Fruit fly (Drosophila melanogaster) whole organism, embryonic: Measurements from ENCODE around the gene CG43293.

Experiments used
- CG10321 ChIP-seq: fragments of 200-800 bp; sonication (Bioruptor generic); IDR thresholded peaks from 2 replicates; pipeline ENCODE4 v1.3.6; 2022; ENCODE audit warnings: missing biosample characterization, missing genetic modification characterization
- CG10462 ChIP-seq: fragments of 200-800 bp; sonication (Bioruptor generic); optimal IDR thresholded peaks from 2 replicates; lab custom pipeline; 2016; ENCODE audit warnings: missing biosample characterization, missing genetic modification characterization
- CG12236 ChIP-seq: fragments of 200-800 bp; sonication (Bioruptor generic); optimal IDR thresholded peaks from 2 replicates; lab custom pipeline; 2016; ENCODE audit warnings: missing biosample characterization, missing genetic modification characterization
- CG12299 ChIP-seq: fragments of 200-800 bp; sonication (Bioruptor generic); optimal IDR thresholded peaks from 2 replicates; lab custom pipeline; 2018; ENCODE audit warnings: missing biosample characterization, mild to moderate bottlenecking, missing genetic modification characterization
- CG12744 ChIP-seq: fragments of 200-800 bp; sonication (Bioruptor generic); optimal IDR thresholded peaks from 2 replicates; lab custom pipeline; 2016; ENCODE audit warnings: missing biosample characterization, missing genetic modification characterization
- CG13296 ChIP-seq: fragments of 200-800 bp; sonication (Bioruptor generic); optimal IDR thresholded peaks from 3 replicates; lab custom pipeline; 2018; ENCODE audit warnings: missing biosample characterization, mild to moderate bottlenecking, missing genetic modification characterization
- CG13424 ChIP-seq: fragments of 200-800 bp; sonication (Bioruptor generic); optimal IDR thresholded peaks from 2 replicates; lab custom pipeline; 2019; ENCODE audit warnings: missing biosample characterization, mild to moderate bottlenecking, missing genetic modification characterization, moderate library complexity
- CG14050 ChIP-seq: fragments of 200-800 bp; sonication (Bioruptor generic); IDR thresholded peaks from 3 replicates; pipeline ENCODE4 v1.3.6; 2022; ENCODE audit warnings: missing biosample characterization, missing genetic modification characterization
- CG15696 ChIP-seq: fragments of 200-800 bp; sonication (Bioruptor generic); optimal IDR thresholded peaks from 2 replicates; lab custom pipeline; 2019; ENCODE audit warnings: missing biosample characterization, mild to moderate bottlenecking, missing genetic modification characterization, moderate library complexity
- CG1602 ChIP-seq: fragments of 200-800 bp; sonication (Bioruptor generic); optimal IDR thresholded peaks from 3 replicates; lab custom pipeline; 2016; ENCODE audit warnings: missing biosample characterization, missing genetic modification characterization
- CG18599 ChIP-seq: fragments of 200-800 bp; sonication (Bioruptor generic); optimal IDR thresholded peaks from 3 replicates; lab custom pipeline; 2017; ENCODE audit warnings: missing biosample characterization, missing genetic modification characterization, mild to moderate bottlenecking, moderate library complexity, missing genetic modification reagents
- CG2116 ChIP-seq: fragments of 200-800 bp; sonication (Bioruptor generic); optimal IDR thresholded peaks from 3 replicates; lab custom pipeline; 2018; ENCODE audit warnings: missing biosample characterization, mild to moderate bottlenecking, missing genetic modification characterization
- CG2120 ChIP-seq: fragments of 200-800 bp; sonication (Bioruptor generic); optimal IDR thresholded peaks from 3 replicates; lab custom pipeline; 2016; ENCODE audit warnings: missing biosample characterization, missing genetic modification characterization
- CG3281 ChIP-seq: fragments of 200-800 bp; sonication (Bioruptor generic); optimal IDR thresholded peaks from 3 replicates; lab custom pipeline; 2017; ENCODE audit warnings: missing biosample characterization, mild to moderate bottlenecking, missing genetic modification characterization
- CG3407 ChIP-seq: fragments of 200-800 bp; sonication (Bioruptor generic); optimal IDR thresholded peaks from 2 replicates; lab custom pipeline; 2018; ENCODE audit warnings: missing biosample characterization, mild to moderate bottlenecking, missing genetic modification characterization
- CG42726 ChIP-seq: fragments of 200-800 bp; sonication (Bioruptor generic); IDR thresholded peaks from 2 replicates; pipeline ENCODE4 v1.3.6; 2022; ENCODE audit warnings: missing biosample characterization, missing genetic modification characterization; ENCODE audit not compliant: partially characterized antibody
- CG6813 ChIP-seq: fragments of 200-800 bp; sonication (Bioruptor generic); optimal IDR thresholded peaks from 2 replicates; lab custom pipeline; 2017; ENCODE audit warnings: missing biosample characterization, missing genetic modification characterization, mild to moderate bottlenecking, moderate library complexity, missing genetic modification reagents
- CG8388 ChIP-seq: fragments of 200-800 bp; sonication (Bioruptor generic); optimal IDR thresholded peaks from 2 replicates; lab custom pipeline; 2019; ENCODE audit warnings: missing biosample characterization, mild to moderate bottlenecking, missing genetic modification characterization, moderate library complexity
- CG9609 ChIP-seq: fragments of 200-800 bp; sonication (Bioruptor generic); optimal IDR thresholded peaks from 3 replicates; lab custom pipeline; 2016; ENCODE audit warnings: missing biosample characterization, missing genetic modification characterization
- Fer2 ChIP-seq: fragments of 200-800 bp; sonication (Bioruptor generic); optimal IDR thresholded peaks from 2 replicates; lab custom pipeline; 2018; ENCODE audit warnings: missing biosample characterization, mild to moderate bottlenecking, missing genetic modification characterization, moderate library complexity
- GATAe ChIP-seq: fragments of 200-800 bp; sonication (Bioruptor generic); conservative IDR thresholded peaks from 2 replicates; pipeline ENCODE4 v1.3.6; 2022; ENCODE audit warnings: missing biosample characterization, missing genetic modification characterization
- Gug ChIP-seq: fragments of 200-800 bp; sonication (Bioruptor generic); IDR thresholded peaks from 4 replicates; pipeline ENCODE4 v1.3.6; 2022; ENCODE audit warnings: missing biosample characterization, missing genetic modification characterization
- Hmr ChIP-seq: fragments of 200-800 bp; sonication (Bioruptor generic); optimal IDR thresholded peaks from 3 replicates; lab custom pipeline; 2017; ENCODE audit warnings: mild to moderate bottlenecking, missing biosample characterization, missing genetic modification reagents, missing genetic modification characterization
- Hr39 ChIP-seq: fragments of >200 bp; optimal IDR thresholded peaks from 2 replicates; lab custom pipeline; 2017
- Mes4 ChIP-seq: fragments of 200-800 bp; sonication (Bioruptor generic); optimal IDR thresholded peaks from 2 replicates; lab custom pipeline; 2016; ENCODE audit warnings: missing biosample characterization, missing genetic modification characterization
- Oaz ChIP-seq: fragments of 200-800 bp; sonication (Bioruptor generic); IDR thresholded peaks from 2 replicates; pipeline ENCODE4 v1.3.6; 2022; ENCODE audit warnings: missing biosample characterization, missing genetic modification characterization
- Sry-β ChIP-seq: fragments of 200-800 bp; sonication (Bioruptor generic); optimal IDR thresholded peaks from 2 replicates; lab custom pipeline; 2018; ENCODE audit warnings: missing biosample characterization, mild to moderate bottlenecking, missing genetic modification characterization, moderate library complexity
- Ssrp ChIP-seq: fragments of 200-800 bp; sonication (Bioruptor generic); optimal IDR thresholded peaks from 2 replicates; lab custom pipeline; 2018; ENCODE audit warnings: missing biosample characterization, mild to moderate bottlenecking, missing genetic modification characterization, moderate library complexity
- ab ChIP-seq: fragments of 200-800 bp; sonication (Bioruptor generic); optimal IDR thresholded peaks from 2 replicates; lab custom pipeline; 2016; ENCODE audit warnings: missing biosample characterization, missing genetic modification characterization
- bab2 ChIP-seq: fragments of 200-800 bp; sonication (Bioruptor generic); optimal IDR thresholded peaks from 2 replicates; lab custom pipeline; 2016; ENCODE audit warnings: missing biosample characterization, missing genetic modification characterization
- bcd ChIP-seq: fragments of 200-800 bp; sonication (Bioruptor generic); optimal IDR thresholded peaks from 2 replicates; lab custom pipeline; 2017; ENCODE audit warnings: missing biosample characterization, mild to moderate bottlenecking, missing genetic modification characterization
- bowl ChIP-seq: fragments of 200-800 bp; sonication (Bioruptor generic); IDR thresholded peaks from 2 replicates; pipeline ENCODE4 v1.3.6; 2022; ENCODE audit warnings: missing biosample characterization, missing genetic modification characterization
- br ChIP-seq: fragments of >200 bp; optimal IDR thresholded peaks from 2 replicates; lab custom pipeline; 2017
- btn ChIP-seq: fragments of 200-800 bp; sonication (Bioruptor generic); optimal IDR thresholded peaks from 2 replicates; lab custom pipeline; 2016; ENCODE audit warnings: missing biosample characterization, missing genetic modification characterization
- exex ChIP-seq: fragments of 200-800 bp; sonication (Bioruptor generic); optimal IDR thresholded peaks from 4 replicates; lab custom pipeline; 2018; ENCODE audit warnings: missing biosample characterization, mild to moderate bottlenecking, missing genetic modification characterization, moderate library complexity
- fd3F ChIP-seq: fragments of 200-800 bp; sonication (Bioruptor generic); optimal IDR thresholded peaks from 2 replicates; lab custom pipeline; 2018; ENCODE audit warnings: missing biosample characterization, mild to moderate bottlenecking, missing genetic modification characterization, moderate library complexity
- gcm2 ChIP-seq: fragments of 200-800 bp; sonication (Bioruptor generic); optimal IDR thresholded peaks from 2 replicates; lab custom pipeline; 2016; ENCODE audit warnings: missing biosample characterization, missing genetic modification characterization
- grn ChIP-seq: fragments of 200-800 bp; sonication (Bioruptor generic); optimal IDR thresholded peaks from 3 replicates; lab custom pipeline; 2017; ENCODE audit warnings: missing biosample characterization, missing genetic modification characterization
- jumu ChIP-seq: fragments of 200-800 bp; sonication (Bioruptor generic); optimal IDR thresholded peaks from 3 replicates; lab custom pipeline; 2016; ENCODE audit warnings: missing biosample characterization, missing genetic modification characterization
- kay ChIP-seq: fragments of 200-800 bp; sonication (Bioruptor generic); optimal IDR thresholded peaks from 2 replicates; lab custom pipeline; 2016; ENCODE audit warnings: missing biosample characterization, missing genetic modification characterization
- lilli ChIP-seq: fragments of 200-800 bp; sonication (Bioruptor generic); optimal IDR thresholded peaks from 3 replicates; lab custom pipeline; 2016; ENCODE audit warnings: missing biosample characterization, missing genetic modification characterization
- otp ChIP-seq: fragments of 200-800 bp; sonication (Bioruptor generic); IDR thresholded peaks from 3 replicates; pipeline ENCODE4, ENCODE4 v1.3.6; 2022; ENCODE audit warnings: missing biosample characterization, missing genetic modification characterization
- pb ChIP-seq: fragments of 200-800 bp; sonication (Bioruptor generic); optimal IDR thresholded peaks from 3 replicates; lab custom pipeline; 2016; ENCODE audit warnings: missing biosample characterization, missing genetic modification characterization
- prd ChIP-seq, 3 experiments: fragments of >200 bp in 2 of 3; fragments of 200-800 bp in 1 of 3; sonication (Bioruptor generic) in 1 of 3; optimal IDR thresholded peaks in 2 of 3; IDR thresholded peaks in 1 of 3; 2 replicates in 2 of 3; 3 replicates in 1 of 3; pipeline versions ENCODE4 v1.3.6 to Lab custom; 2017 to 2022; ENCODE audit warnings: missing biosample characterization in 1 of 3, missing genetic modification characterization in 1 of 3
- repo ChIP-seq: fragments of 200-800 bp; sonication (Bioruptor generic); optimal IDR thresholded peaks from 2 replicates; lab custom pipeline; 2016; ENCODE audit warnings: missing biosample characterization, missing genetic modification characterization
- rib ChIP-seq: fragments of 200-800 bp; sonication (Bioruptor generic); IDR thresholded peaks from 2 replicates; pipeline ENCODE4 v1.3.6; 2022; ENCODE audit warnings: missing biosample characterization, missing genetic modification characterization
- stwl ChIP-seq: fragments of 200-800 bp; sonication (Bioruptor generic); optimal IDR thresholded peaks from 3 replicates; lab custom pipeline; 2018; ENCODE audit warnings: missing biosample characterization, mild to moderate bottlenecking, missing genetic modification characterization, moderate library complexity
- tx ChIP-seq: fragments of 200-800 bp; sonication (Bioruptor generic); optimal IDR thresholded peaks from 2 replicates; lab custom pipeline; 2016; ENCODE audit warnings: missing biosample characterization, missing genetic modification characterization
- unpg ChIP-seq: fragments of 200-800 bp; sonication (Bioruptor generic); optimal IDR thresholded peaks from 3 replicates; lab custom pipeline; 2018; ENCODE audit warnings: missing biosample characterization, mild to moderate bottlenecking, missing genetic modification characterization, moderate library complexity
- vvl ChIP-seq: fragments of 200-800 bp; sonication (Bioruptor generic); IDR thresholded peaks from 2 replicates; pipeline ENCODE4 v1.3.6; 2022; ENCODE audit warnings: missing biosample characterization, missing genetic modification characterization

Gene CG43293

DNA sequence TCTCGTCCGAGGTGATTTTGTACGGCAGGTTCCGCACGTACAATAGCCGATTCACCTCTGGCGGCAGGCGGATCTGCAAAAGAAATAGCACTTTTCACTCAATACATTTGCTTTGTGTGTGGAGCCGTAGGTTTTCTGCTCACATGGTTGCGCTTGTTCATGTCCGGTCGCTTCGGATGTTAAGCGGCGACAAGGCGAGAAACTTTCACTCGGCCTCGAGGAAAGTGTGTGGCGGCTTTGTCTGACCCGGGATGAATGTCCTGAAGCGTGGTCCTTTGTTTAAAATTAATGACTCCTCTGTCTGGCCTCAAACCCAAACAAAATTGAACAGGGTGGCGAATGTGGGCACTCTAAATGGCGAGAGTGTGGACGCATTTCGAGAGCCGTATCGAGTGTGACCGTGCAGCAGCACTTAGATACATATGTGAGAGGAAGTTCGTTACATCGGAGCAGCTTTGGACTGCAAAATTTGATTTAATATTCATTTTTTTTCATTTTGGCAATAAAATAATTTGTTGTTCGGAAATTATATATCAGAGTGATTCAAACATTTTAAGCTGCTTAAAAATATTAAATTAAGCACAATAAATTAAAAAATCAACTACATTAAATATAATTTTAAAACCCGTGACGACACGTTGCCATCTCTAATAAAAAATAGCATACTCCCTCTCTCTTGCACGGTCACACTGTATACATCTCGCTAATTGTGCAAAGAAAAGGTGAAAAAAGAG, 8.0 kb downstream of the CG43293 start, which contains the start of the genes Sf3b6 and Tnpo (continued):
- peak; percentile 85 for TF ChIP-seq bcd (GFP tag; lab: Kevin White, UChicago)
- TF ChIP-seq CG10462, result peak; percentile 64
- TF ChIP-seq CG3407 (GFP tag; lab: Kevin White, UChicago), result no peak
- TF ChIP-seq gcm2, result no peak
- peak; percentile 63; the same call in 1 of the 2 replicates for TF ChIP-seq Oaz (GFP tag; lab: Robert Waterston, UW)
- TF ChIP-seq Gug (GFP tag; lab: Robert Waterston, UW), result no peak; the same call in 1 of the 4 replicates
- TF ChIP-seq lilli (GFP tag; lab: Kevin White, UChicago), result peak; percentile 87
- no peak for TF ChIP-seq bowl (GFP tag; lab: Robert Waterston, UW)
- peak; percentile 62; the same call in 2 of the 3 replicates for TF ChIP-seq CG14050 (GFP tag; lab: Robert Waterston, UW)
- peak; percentile 88 for TF ChIP-seq vvl (GFP tag; lab: Robert Waterston, UW)
- peak; percentile 33 for TF ChIP-seq CG12236 (GFP tag; lab: Kevin White, UChicago)
- peak; percentile 75 for TF ChIP-seq CG13296 (GFP tag; lab: Kevin White, UChicago)
- no peak for TF ChIP-seq Hmr (GFP tag; lab: Kevin White, UChicago)
- TF ChIP-seq CG1602, result peak; percentile 88
- peak; percentile 62 for TF ChIP-seq tx (GFP tag; lab: Kevin White, UChicago)
- peak; percentile 69 for TF ChIP-seq Fer2 (tag; lab: Kevin White, UChicago)
- TF ChIP-seq exex (tag; lab: Kevin White, UChicago), result no peak
- no peak for TF ChIP-seq br (lab: Kevin White, UChicago)
- peak; percentile 79 for TF ChIP-seq bab2 (GFP tag; lab: Kevin White, UChicago)
- TF ChIP-seq CG12744 (GFP tag; lab: Kevin White, UChicago), result peak; percentile 44
- TF ChIP-seq CG2120 (GFP tag; lab: Kevin White, UChicago), result peak; percentile 91
- peak; percentile 90 for TF ChIP-seq CG13424
- TF ChIP-seq Sry-β, result peak; percentile 70
- no peak for TF ChIP-seq ab
- TF ChIP-seq grn (GFP tag; lab: Kevin White, UChicago), result no peak
- TF ChIP-seq kay (GFP tag; lab: Kevin White, UChicago), result peak; percentile 67
- no peak for TF ChIP-seq unpg (GFP tag; lab: Kevin White, UChicago)
- TF ChIP-seq repo (GFP tag; lab: Kevin White, UChicago), result no peak
- TF ChIP-seq Hr39 (lab: Kevin White, UChicago), result no peak
- peak; percentile 66 for TF ChIP-seq jumu (GFP tag; lab: Kevin White, UChicago)
- TF ChIP-seq CG6813 (GFP tag; lab: Kevin White, UChicago), result no peak
- peak; percentile 89 for TF ChIP-seq CG15696 (tag; lab: Kevin White, UChicago)
- TF ChIP-seq CG10321 (GFP tag; lab: Robert Waterston, UW), result no peak
- no peak for TF ChIP-seq CG8388 (GFP tag; lab: Kevin White, UChicago)
- TF ChIP-seq btn, result no peak
- TF ChIP-seq CG2116 (GFP tag; lab: Kevin White, UChicago), result peak; percentile 69
- no peak for TF ChIP-seq rib (GFP tag; lab: Robert Waterston, UW)
- peak; percentile 47 for TF ChIP-seq stwl (tag; lab: Kevin White, UChicago)
- TF ChIP-seq CG3281 (GFP tag; lab: Kevin White, UChicago), result no peak
- 0 out of 2 replicates have a peak, but pooled peaks have one; percentile 19 for TF ChIP-seq GATAe
- TF ChIP-seq prd (optimal IDR thresholded peaks at IDR 0.05; lab: Kevin White, UChicago), result no peak
- peak; percentile 94 for TF ChIP-seq prd (GFP tag; IDR thresholded peaks at IDR 0.05; lab: Robert Waterston, UW)
- TF ChIP-seq CG18599 (GFP tag; lab: Kevin White, UChicago), result no peak
- 0 out of 2 replicates have a peak, but pooled peaks have one; percentile 31 for TF ChIP-seq CG42726 (GFP tag; lab: Robert Waterston, UW)
- TF ChIP-seq pb (GFP tag; lab: Kevin White, UChicago), result no peak
- TF ChIP-seq CG12299 (tag; lab: Kevin White, UChicago), result no peak
- no peak; the same call in 2 of the 3 replicates for TF ChIP-seq otp (GFP tag; lab: Robert Waterston, UW)
- peak; percentile 87 for TF ChIP-seq Ssrp (tag; lab: Kevin White, UChicago)
- TF ChIP-seq fd3F (GFP tag; lab: Kevin White, UChicago), result peak; percentile 74
- peak; percentile 81 for TF ChIP-seq CG9609 (GFP tag; lab: Kevin White, UChicago)
- TF ChIP-seq Mes4 (GFP tag; lab: Kevin White, UChicago), result peak; percentile 63
